Worm (Caenorhabditis elegans) whole organism, late embryonic: ENCODE data around the gene C47E12.13.

ENCODE experiments used
- F13H6.1 ChIP-seq: sonication (generic microtip); optimal IDR thresholded peaks from 2 replicates; lab custom pipeline; 2016; ENCODE audit warnings: missing genetic modification characterization, missing compliant biosample characterization
- K09A11.1 ChIP-seq: sonication (generic microtip); optimal IDR thresholded peaks from 2 replicates; lab custom pipeline; 2017; ENCODE audit warnings: antibody characterized with exemption, mild to moderate bottlenecking, missing genetic modification characterization, missing compliant biosample characterization; ENCODE audit not compliant: insufficient read depth
- T23F11.4 ChIP-seq: fragments of 200-800 bp; sonication (Bioruptor generic); optimal IDR thresholded peaks from 2 replicates; lab custom pipeline; 2018; ENCODE audit warnings: mild to moderate bottlenecking, missing genetic modification characterization, missing compliant biosample characterization
- ahr-1 ChIP-seq: sonication (generic microtip); optimal IDR thresholded peaks from 2 replicates; lab custom pipeline; 2016; ENCODE audit warnings: missing genetic modification characterization, missing compliant biosample characterization
- ceh-14 ChIP-seq: sonication (generic microtip); optimal IDR thresholded peaks from 2 replicates; lab custom pipeline; 2016; ENCODE audit warnings: missing genotype, missing genetic modification characterization, missing compliant biosample characterization
- ceh-19 ChIP-seq: fragments of 200-800 bp; sonication (Bioruptor generic); optimal IDR thresholded peaks from 2 replicates; lab custom pipeline; 2018; ENCODE audit warnings: mild to moderate bottlenecking, missing genetic modification characterization, missing compliant biosample characterization
- ceh-22 ChIP-seq: sonication (generic microtip); optimal IDR thresholded peaks from 2 replicates; lab custom pipeline; 2017; ENCODE audit warnings: missing biosample characterization, missing genetic modification characterization
- ceh-31 ChIP-seq: sonication (generic microtip); optimal IDR thresholded peaks from 2 replicates; lab custom pipeline; 2016; ENCODE audit warnings: missing genetic modification characterization, missing compliant biosample characterization
- ceh-45 ChIP-seq: fragments of 200-800 bp; sonication (Bioruptor generic); IDR thresholded peaks from 2 replicates; pipeline ENCODE4 v1.3.6; 2022; ENCODE audit warnings: missing genetic modification reagents, missing genetic modification characterization, missing compliant biosample characterization
- ceh-48 ChIP-seq: sonication (generic microtip); optimal IDR thresholded peaks from 2 replicates; lab custom pipeline; 2016; ENCODE audit warnings: missing genetic modification characterization, inconsistent platforms, missing compliant biosample characterization
- ceh-6 ChIP-seq: fragments of 200-800 bp; sonication (Bioruptor generic); optimal IDR thresholded peaks from 2 replicates; lab custom pipeline; 2018; ENCODE audit warnings: mild to moderate bottlenecking, missing genetic modification characterization, missing compliant biosample characterization
- dmd-4 ChIP-seq: sonication (generic microtip); optimal IDR thresholded peaks from 2 replicates; lab custom pipeline; 2016; ENCODE audit warnings: borderline replicate concordance, missing genetic modification characterization, missing compliant biosample characterization
- ets-4 ChIP-seq: sonication (generic microtip); optimal IDR thresholded peaks from 2 replicates; lab custom pipeline; 2016; ENCODE audit warnings: missing genetic modification characterization, missing compliant biosample characterization
- fax-1 ChIP-seq: sonication (generic microtip); optimal IDR thresholded peaks from 2 replicates; lab custom pipeline; 2016; ENCODE audit warnings: missing genotype, missing genetic modification characterization, missing compliant biosample characterization
- fkh-10 ChIP-seq: fragments of 150-350 bp; optimal IDR thresholded peaks from 2 replicates; lab custom pipeline; 2014; ENCODE audit warnings: missing biosample characterization, missing genetic modification reagents, missing genetic modification characterization
- hlh-13 ChIP-seq: fragments of 200-800 bp; sonication (Bioruptor generic); optimal IDR thresholded peaks from 2 replicates; lab custom pipeline; 2018; ENCODE audit warnings: mild to moderate bottlenecking, missing genetic modification characterization, missing compliant biosample characterization
- hlh-15 ChIP-seq: sonication (generic microtip); optimal IDR thresholded peaks from 2 replicates; lab custom pipeline; 2016; ENCODE audit warnings: missing genetic modification characterization, missing compliant biosample characterization
- hlh-6 ChIP-seq: sonication (generic microtip); optimal IDR thresholded peaks from 2 replicates; lab custom pipeline; 2016; ENCODE audit warnings: missing genotype, missing genetic modification characterization, missing compliant biosample characterization
- lin-11 ChIP-seq: fragments of 200-800 bp; sonication (Bioruptor generic); optimal IDR thresholded peaks from 2 replicates; lab custom pipeline; 2018; ENCODE audit warnings: mild to moderate bottlenecking, missing genetic modification characterization, missing compliant biosample characterization
- mec-3 ChIP-seq: sonication (generic microtip); optimal IDR thresholded peaks from 2 replicates; lab custom pipeline; 2016; ENCODE audit warnings: borderline replicate concordance, missing genetic modification characterization, missing compliant biosample characterization
- nfya-1 ChIP-seq: sonication (generic microtip); optimal IDR thresholded peaks from 2 replicates; lab custom pipeline; 2017; ENCODE audit warnings: missing genetic modification characterization, mild to moderate bottlenecking, missing compliant biosample characterization, antibody characterized with exemption, moderate library complexity
- nhr-11 ChIP-seq: fragments of 150-350 bp; optimal IDR thresholded peaks from 2 replicates; lab custom pipeline; 2014; ENCODE audit warnings: missing biosample characterization, missing genetic modification characterization
- nhr-232 ChIP-seq: sonication (generic microtip); optimal IDR thresholded peaks from 2 replicates; lab custom pipeline; 2016; ENCODE audit warnings: missing genetic modification characterization, missing compliant biosample characterization
- odd-2 ChIP-seq: sonication (generic microtip); optimal IDR thresholded peaks from 2 replicates; lab custom pipeline; 2017; ENCODE audit warnings: antibody characterized with exemption, mild to moderate bottlenecking, missing genetic modification characterization, missing compliant biosample characterization
- pat-9 ChIP-seq: fragments of 200-800 bp; sonication (Bioruptor generic); optimal IDR thresholded peaks from 2 replicates; lab custom pipeline; 2018; ENCODE audit warnings: mild to moderate bottlenecking, missing genetic modification characterization, moderate library complexity, missing compliant biosample characterization
- pqm-1 ChIP-seq: sonication (generic microtip); optimal IDR thresholded peaks from 2 replicates; lab custom pipeline; 2016; ENCODE audit warnings: missing genetic modification characterization, missing compliant biosample characterization
- pros-1 ChIP-seq: fragments of 150-350 bp; optimal IDR thresholded peaks from 2 replicates; lab custom pipeline; 2014; ENCODE audit warnings: missing biosample characterization, missing genetic modification reagents, missing genetic modification characterization
- ref-2 ChIP-seq: sonication (generic microtip); optimal IDR thresholded peaks from 2 replicates; lab custom pipeline; 2016; ENCODE audit warnings: missing genetic modification characterization, missing compliant biosample characterization
- sdc-2 ChIP-seq: sonication (generic microtip); optimal IDR thresholded peaks from 2 replicates; lab custom pipeline; 2016; ENCODE audit warnings: missing genotype, missing genetic modification characterization, missing compliant biosample characterization
- sox-4 ChIP-seq: sonication (generic microtip); optimal IDR thresholded peaks from 2 replicates; lab custom pipeline; 2017; ENCODE audit warnings: mild to moderate bottlenecking, missing genetic modification characterization, inconsistent platforms, missing compliant biosample characterization
- tbx-2 ChIP-seq: sonication (generic microtip); optimal IDR thresholded peaks from 2 replicates; lab custom pipeline; 2016; ENCODE audit warnings: missing genetic modification characterization, missing compliant biosample characterization
- tbx-7 ChIP-seq: sonication (generic microtip); optimal IDR thresholded peaks from 2 replicates; lab custom pipeline; 2016; ENCODE audit warnings: missing genotype, missing genetic modification characterization, missing compliant biosample characterization
- ttx-3 ChIP-seq: sonication (generic microtip); optimal IDR thresholded peaks from 2 replicates; lab custom pipeline; 2016; ENCODE audit warnings: missing genetic modification reagents, missing genetic modification characterization, missing compliant biosample characterization
- unc-55 ChIP-seq: sonication (generic microtip); optimal IDR thresholded peaks from 2 replicates; lab custom pipeline; 2017; ENCODE audit warnings: missing biosample characterization, missing genetic modification reagents, missing genetic modification characterization
- unc-86 ChIP-seq: sonication (generic microtip); optimal IDR thresholded peaks from 2 replicates; lab custom pipeline; 2016; ENCODE audit warnings: missing genetic modification characterization, missing compliant biosample characterization

The C47E12.13 gene

ce11 chrIV:10021283-10021682, 14.6 kb upstream of the C47E12.13 start, which contains the start of gene F44D12.19:
Gene F44D12.19, plus strand, starts transcription at chrIV:10021583.
- no peak for TF ChIP-seq unc-86 (tag; lab: Kevin White, UChicago)
- TF ChIP-seq ref-2 (tag; lab: Kevin White, UChicago) = no peak

ce11 chrIV:10017633-10018032, 10.9 kb upstream of the C47E12.13 start, which contains the start of gene F44D12.2:
Gene F44D12.2, minus strand, starts transcription at chrIV:10017733.
- TF ChIP-seq hlh-6 (tag; lab: Kevin White, UChicago) (no peak), ceh-14 (tag; lab: Kevin White, UChicago) (no peak), K09A11.1 (tag; lab: Kevin White, UChicago) (no peak), lin-11 (tag; lab: Kevin White, UChicago) (no peak), ceh-6 (GFP tag; lab: Kevin White, UChicago) (no peak), ceh-45 (no peak), hlh-15 (tag; lab: Kevin White, UChicago) (no peak), sox-4 (tag; lab: Kevin White, UChicago) (no peak), nhr-11 (tag; lab: Kevin White, UChicago) (no peak), mec-3 (tag; lab: Kevin White, UChicago) (no peak), ceh-31 (tag; lab: Kevin White, UChicago) (no peak), hlh-13 (GFP tag; lab: Kevin White, UChicago) (no peak), unc-55 (GFP tag; lab: Kevin White, UChicago) (no peak), tbx-2 (no peak), nfya-1 (tag; lab: Kevin White, UChicago) (no peak), dmd-4 (tag; lab: Kevin White, UChicago) (no peak), nhr-232 (no peak)

- TF ChIP-seq lin-11 (tag; lab: Kevin White, UChicago) = no peak
- no peak for TF ChIP-seq hlh-6 (tag; lab: Kevin White, UChicago)
- no peak for TF ChIP-seq unc-55 (GFP tag; lab: Kevin White, UChicago)
- TF ChIP-seq pat-9 = no peak
- no peak for TF ChIP-seq ttx-3 (tag; lab: Kevin White, UChicago)
- TF ChIP-seq ceh-48 (tag; lab: Kevin White, UChicago) = no peak
- no peak for TF ChIP-seq ets-4 (tag; lab: Kevin White, UChicago)
- TF ChIP-seq ceh-19 = no peak
- no peak for TF ChIP-seq hlh-15 (tag; lab: Kevin White, UChicago)
- no peak for TF ChIP-seq ahr-1 (tag; lab: Kevin White, UChicago)
- no peak for TF ChIP-seq pros-1 (tag; lab: Kevin White, UChicago)
- TF ChIP-seq fkh-10 = no peak
- TF ChIP-seq F13H6.1 = no peak
- no peak for TF ChIP-seq sdc-2 (tag; lab: Kevin White, UChicago)
Measured at ce11 chrIV:10016977-10017376, 10.3 kb upstream of the C47E12.13 start, which contains the start of gene ent-7. Gene ent-7, plus strand, starts transcription at chrIV:10017277.

ce11 chrIV:10009536-10009935, 2.8 kb upstream of the C47E12.13 start, which contains the start of gene magu-4:
Gene magu-4, plus strand, starts transcription at chrIV:10009753.
- TF ChIP-seq fax-1 (tag; lab: Kevin White, UChicago) (no peak), ceh-22 (tag; lab: Kevin White, UChicago) (no peak), tbx-7 (tag; lab: Kevin White, UChicago) (no peak), sox-4 (tag; lab: Kevin White, UChicago) (no peak), T23F11.4 (GFP tag; lab: Kevin White, UChicago) (no peak), pqm-1 (tag; lab: Kevin White, UChicago) (no peak)
- TF ChIP-seq, all 69 proteins: peak for 0

- TF ChIP-seq odd-2 (tag; lab: Kevin White, UChicago) (no peak), ref-2 (tag; lab: Kevin White, UChicago) (peak; percentile 10)
Measured at ce11 chrIV:10007758-10008157, 1.1 kb upstream of the C47E12.13 start.
